Fruit fly (Drosophila melanogaster) whole organism, prepupa: ENCODE results near the gene dmrt93B.

ENCODE experiments used
- CG11294 ChIP-seq: fragments of 200-800 bp; sonication (Bioruptor generic); IDR thresholded peaks from 2 replicates; pipeline ENCODE4 v1.3.6; 2022; ENCODE audit warnings: missing biosample characterization, missing genetic modification characterization
- Gug ChIP-seq: fragments of 200-800 bp; sonication (Bioruptor generic); IDR thresholded peaks from 2 replicates; pipeline ENCODE4 v1.3.6; 2022; ENCODE audit warnings: missing biosample characterization, missing genetic modification characterization

DNA sequence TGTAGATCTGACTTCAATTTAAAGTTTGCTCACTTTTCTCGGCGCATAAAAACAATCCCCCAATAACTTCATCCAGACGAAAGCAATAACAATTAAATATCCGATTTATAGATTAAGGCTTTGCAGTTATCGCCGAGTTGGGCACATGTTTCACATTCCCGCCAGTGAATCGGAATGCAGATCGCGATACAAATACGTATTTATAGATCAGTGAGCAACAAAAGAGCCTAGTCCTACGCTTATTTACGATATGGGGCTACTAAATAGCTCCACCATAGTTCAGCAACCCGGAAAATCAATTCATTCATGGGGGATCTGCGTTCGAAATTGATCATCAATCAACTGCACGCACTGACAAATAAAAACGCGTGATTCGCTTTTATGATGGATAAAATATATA is 18.2 kb downstream of the dmrt93B start:
- TF ChIP-seq CG11294 (GFP tag; lab: Robert Waterston, UW) (no peak), Gug (no peak)
